Worm (Caenorhabditis elegans) whole organism, midembryonic: ENCODE data around the gene C35B1.2.

ENCODE experiments used
- cog-1 ChIP-seq: sonication (generic microtip); optimal IDR thresholded peaks from 2 replicates; lab custom pipeline; 2016; ENCODE audit warnings: missing genetic modification characterization, missing compliant biosample characterization
- flt-1 ChIP-seq: fragments of 200-800 bp; sonication (Bioruptor generic); IDR thresholded peaks from 2 replicates; pipeline ENCODE4 v1.3.6; 2022; ENCODE audit warnings: missing genetic modification characterization, missing compliant biosample characterization
- klf-2 ChIP-seq: fragments of 200-800 bp; sonication (Bioruptor generic); conservative IDR thresholded peaks from 2 replicates; pipeline ENCODE4 v1.3.6; 2022; ENCODE audit warnings: missing genetic modification reagents, missing genetic modification characterization, missing compliant biosample characterization

DNA sequence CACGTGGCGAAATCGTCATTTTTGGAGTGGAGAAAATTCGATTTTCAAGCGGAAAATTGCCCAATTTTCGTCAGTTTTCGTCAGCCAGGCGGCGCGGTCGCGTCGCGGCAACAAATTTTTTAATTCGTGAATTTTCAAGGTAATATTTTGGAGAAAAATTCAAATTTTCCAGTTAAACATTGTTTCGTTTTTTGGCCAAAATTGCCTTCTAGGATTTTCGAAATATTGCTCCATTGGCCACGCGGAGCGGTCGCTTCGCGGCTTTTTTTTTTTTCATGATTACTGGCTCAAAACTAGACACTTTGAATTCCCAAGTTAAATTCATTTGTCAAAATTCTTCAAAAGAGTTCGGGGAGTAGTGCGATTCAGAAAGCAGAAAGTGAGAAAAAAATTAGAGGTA lies 38.4 kb upstream of the C35B1.2 start:
- TF ChIP-seq klf-2 (GFP tag; lab: Robert Waterston, UW): no peak
- TF ChIP-seq cog-1 (tag; lab: Kevin White, UChicago): no peak
- no peak for TF ChIP-seq flt-1 (GFP tag; lab: Robert Waterston, UW)
